Worm (Caenorhabditis elegans): Measurements from ENCODE around the gene fubl-1.

fubl-1 gene

DNA sequence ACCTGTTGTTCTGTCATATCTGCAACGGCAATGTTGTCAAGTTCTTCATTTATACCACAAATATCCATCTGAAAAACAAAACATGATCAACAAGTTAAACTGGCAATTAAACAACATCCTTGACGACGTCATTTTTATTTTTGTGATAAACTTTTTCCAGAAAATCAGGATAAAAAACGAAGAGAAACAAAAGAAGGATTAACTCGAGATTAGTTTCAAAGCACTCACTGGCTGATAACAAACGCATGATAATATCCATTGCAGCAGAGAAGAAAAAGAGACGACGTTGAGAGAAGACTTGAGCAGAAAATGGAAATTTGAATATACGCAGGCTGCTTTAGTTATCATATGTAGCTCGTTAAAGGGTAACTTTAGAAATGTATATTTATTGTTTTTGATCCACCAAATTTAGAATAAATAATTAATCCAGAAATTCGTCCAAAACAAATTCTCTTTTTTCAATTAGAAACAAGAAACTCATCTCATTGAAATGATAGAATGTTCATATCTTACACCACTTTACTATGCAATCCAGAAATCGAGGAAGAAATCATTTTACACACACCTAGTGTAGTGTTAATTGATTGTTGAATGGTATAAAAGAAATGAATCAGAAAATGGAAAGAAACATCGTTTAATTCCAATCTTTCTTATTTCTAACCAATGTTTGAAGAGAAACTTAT lies 2.6 kb upstream of the fubl-1 start, which contains the start of the genes C12D8.21 and col-148:
C12D8.21 (minus strand) TSS at position 68 of the 683 bp plus-strand sequence.
col-148 (plus strand) TSS at position 633 of the 683 bp plus-strand sequence.
- TF ChIP-seq attf-5 (GFP tag; optimal IDR thresholded peaks at IDR 0.05) (no peak), Y53G8AR.9 (GFP tag; conservative IDR thresholded peaks at IDR 0.05) (no peak), madf-8 (GFP tag; conservative IDR thresholded peaks at IDR 0.05) (no peak), zfh-2 (GFP tag; conservative IDR thresholded peaks at IDR 0.05) (no peak), Y53F4B.3 (GFP tag; IDR thresholded peaks at IDR 0.05) (no peak), F39B2.1 (GFP tag; IDR thresholded peaks at IDR 0.05) (no peak), snpc-3.4 (tag; optimal IDR thresholded peaks at IDR 0.05) (no peak)

DNA sequence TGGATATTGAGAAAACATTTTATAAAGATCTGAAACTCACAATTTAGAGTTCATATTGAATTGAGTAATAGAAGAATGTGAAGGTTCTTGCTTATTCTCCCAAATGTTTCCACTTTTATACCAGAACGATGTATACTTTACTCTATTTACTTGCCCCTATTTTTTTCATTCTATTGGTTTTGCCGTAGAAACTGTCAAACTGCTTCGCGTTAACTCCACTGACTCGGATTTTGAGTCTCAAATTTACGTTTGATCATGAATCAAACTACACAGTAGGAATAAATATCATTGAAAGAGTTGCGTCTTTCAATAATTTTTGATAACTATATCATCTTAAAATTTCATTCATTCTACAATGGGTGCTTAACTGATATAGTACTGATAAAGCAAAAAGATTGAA lies 1.2 kb upstream of the fubl-1 start, which contains the start of gene fipr-8:
fipr-8 (minus strand) TSS at position 101 of the 400 bp plus-strand sequence.
- TF ChIP-seq efl-1 (GFP tag; optimal IDR thresholded peaks at IDR 0.05): no peak
- TF ChIP-seq F52B5.7 (tag; optimal IDR thresholded peaks at IDR 0.05): no peak
- TF ChIP-seq F23B12.7 (tag; optimal IDR thresholded peaks at IDR 0.05; ENCODE audit: insufficient read depth): no peak
- no peak for TF ChIP-seq nhr-80 (tag; optimal IDR thresholded peaks at IDR 0.05)
- no peak for TF ChIP-seq K11D2.4 (GFP tag; IDR thresholded peaks at IDR 0.05)
- TF ChIP-seq F55B11.4 (tag; optimal IDR thresholded peaks at IDR 0.05; ENCODE audit: borderline replicate concordance, insufficient read depth): no peak
- TF ChIP-seq F57C9.4 (tag; optimal IDR thresholded peaks at IDR 0.05): no peak
- TF ChIP-seq madf-6 (GFP tag; IDR thresholded peaks at IDR 0.05): no peak
- TF ChIP-seq madf-3 (GFP tag; IDR thresholded peaks at IDR 0.05): no peak
- no peak for TF ChIP-seq ets-4 (GFP tag; optimal IDR thresholded peaks at IDR 0.05)
- TF ChIP-seq attf-5 (GFP tag; optimal IDR thresholded peaks at IDR 0.05): no peak
- no peak for TF ChIP-seq rec-8 (tag; optimal IDR thresholded peaks at IDR 0.05)
- TF ChIP-seq mxl-1 (tag; optimal IDR thresholded peaks at IDR 0.05): no peak
- no peak for TF ChIP-seq egrh-3 (GFP tag; IDR thresholded peaks at IDR 0.05)
- no peak for TF ChIP-seq cebp-1 (GFP tag; IDR thresholded peaks at IDR 0.05)
- TF ChIP-seq cebp-1 (tag; optimal IDR thresholded peaks at IDR 0.05): no peak
- no peak for TF ChIP-seq hlh-26 (GFP tag; conservative IDR thresholded peaks at IDR 0.05)
- no peak for TF ChIP-seq Y67H2A.10 (GFP tag; conservative IDR thresholded peaks at IDR 0.05)
- TF ChIP-seq F33H1.4 (GFP tag; IDR thresholded peaks at IDR 0.05): no peak
- TF ChIP-seq nhr-27 (tag; optimal IDR thresholded peaks at IDR 0.05): no peak

DNA sequence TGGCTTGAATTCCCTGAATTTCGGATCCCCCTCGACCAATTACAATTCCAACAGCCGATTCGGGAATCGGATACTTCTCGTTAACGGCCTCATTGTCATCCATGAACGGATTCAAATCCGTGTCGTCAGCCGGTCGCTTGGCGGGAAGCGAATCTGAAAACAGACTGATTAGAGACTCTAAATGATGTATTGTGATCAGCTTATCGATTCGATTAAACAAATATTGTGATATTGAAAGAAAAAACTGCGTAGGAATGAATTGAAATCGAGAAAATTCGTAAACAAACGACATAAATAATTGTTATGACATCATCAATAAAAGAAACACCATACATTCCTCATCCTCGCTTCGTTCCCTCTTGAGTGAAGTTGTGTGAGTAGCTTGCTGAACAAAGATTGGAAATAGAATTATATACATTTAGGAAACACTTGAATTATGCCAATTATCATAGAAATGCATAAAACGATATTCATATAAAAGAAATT lies 664 bp downstream of the fubl-1 start:
- no peak for TF ChIP-seq zfh-2 (GFP tag; conservative IDR thresholded peaks at IDR 0.05)
- peak in 1 of 2 experiments; percentile 0 for TF ChIP-seq rec-8 (tag; optimal IDR thresholded peaks at IDR 0.05)
- TF ChIP-seq nhr-90 (tag; optimal IDR thresholded peaks at IDR 0.05): no peak
- TF ChIP-seq Y53G8AR.9 (GFP tag; conservative IDR thresholded peaks at IDR 0.05): peak; percentile 75; the same call in 1 of the 2 replicates
- TF ChIP-seq let-607 (tag; optimal IDR thresholded peaks at IDR 0.05): no peak
- TF ChIP-seq tbx-9 (tag; optimal IDR thresholded peaks at IDR 0.05; ENCODE audit: borderline replicate concordance): no peak
- peak; percentile 95 for TF ChIP-seq athp-1 (tag; optimal IDR thresholded peaks at IDR 0.05)
- no peak for TF ChIP-seq F55B11.4 (tag; optimal IDR thresholded peaks at IDR 0.05; ENCODE audit: borderline replicate concordance, insufficient read depth)
- no peak for TF ChIP-seq lsl-1 (GFP tag; optimal IDR thresholded peaks at IDR 0.05)
- TF ChIP-seq F39B2.1 (GFP tag; IDR thresholded peaks at IDR 0.05): no peak; the same call in 1 of the 2 replicates
- TF ChIP-seq Y95B8A.8 (GFP tag; IDR thresholded peaks at IDR 0.05): peak; percentile 85; the same call in 1 of the 2 replicates
- no peak for TF ChIP-seq snpc-4 (GFP tag; optimal IDR thresholded peaks at IDR 0.05)
- TF ChIP-seq snpc-4 (tag; optimal IDR thresholded peaks at IDR 0.05): peak in 1 of 4 experiments; percentile 2
- TF ChIP-seq nfya-2 (GFP tag; IDR thresholded peaks at IDR 0.05): no peak
- TF ChIP-seq dpff-1 (tag; optimal IDR thresholded peaks at IDR 0.05): peak; percentile 93
- no peak for TF ChIP-seq ztf-6 (GFP tag; IDR thresholded peaks at IDR 0.05)
- no peak for TF ChIP-seq Y67H2A.10 (GFP tag; conservative IDR thresholded peaks at IDR 0.05)
- TF ChIP-seq snpc-1.1 (tag; optimal IDR thresholded peaks at IDR 0.05; ENCODE audit: insufficient read depth): no peak
- TF ChIP-seq tlf-1 (GFP tag; optimal IDR thresholded peaks at IDR 0.05): peak; percentile 1
- TF ChIP-seq unc-130 (GFP tag; optimal IDR thresholded peaks at IDR 0.05): no peak
- TF ChIP-seq cebp-2 (GFP tag; IDR thresholded peaks at IDR 0.05): no peak
- TF ChIP-seq F52B5.7 (tag; optimal IDR thresholded peaks at IDR 0.05): peak; percentile 91
- peak; percentile 14; the same call in 1 of the 2 replicates for TF ChIP-seq ceh-91 (GFP tag; IDR thresholded peaks at IDR 0.05)
- peak; percentile 88 for TF ChIP-seq madf-3 (GFP tag; IDR thresholded peaks at IDR 0.05)
